Worm (Caenorhabditis elegans): ENCODE data around the gene K09C4.1.

The K09C4.1 gene

ce11 chrX:3280130-3280529, 18.6 kb upstream of the K09C4.1 start, which contains the start of gene K09C4.10:
Gene K09C4.10, minus strand, starts transcription at chrX:3280230.
- TF ChIP-seq pha-2 (tag; optimal IDR thresholded peaks at IDR 0.05): no peak
- no peak for TF ChIP-seq hlh-30 (tag; optimal IDR thresholded peaks at IDR 0.05; ENCODE audit: insufficient read depth)
- no peak for TF ChIP-seq nfya-1 (tag; optimal IDR thresholded peaks at IDR 0.05)
- no peak for TF ChIP-seq ttx-3 (tag; optimal IDR thresholded peaks at IDR 0.05)
- TF ChIP-seq ceh-30 (tag; optimal IDR thresholded peaks at IDR 0.05): no peak
- no peak for TF ChIP-seq tbx-7 (tag; optimal IDR thresholded peaks at IDR 0.05)
- TF ChIP-seq fkh-6 (tag; optimal IDR thresholded peaks at IDR 0.05): no peak
- no peak for TF ChIP-seq sox-2 (GFP tag; IDR thresholded peaks at IDR 0.05)
- TF ChIP-seq gmeb-2 (tag; optimal IDR thresholded peaks at IDR 0.05): no peak
- no peak for TF ChIP-seq unc-42 (tag; optimal IDR thresholded peaks at IDR 0.05)
- TF ChIP-seq ceh-34 (tag; optimal IDR thresholded peaks at IDR 0.05): no peak
- no peak for TF ChIP-seq lim-6 (tag; optimal IDR thresholded peaks at IDR 0.05)
- no peak for TF ChIP-seq unc-86 (tag; optimal IDR thresholded peaks at IDR 0.05)

- no peak for TF ChIP-seq mec-3 (tag; optimal IDR thresholded peaks at IDR 0.05; ENCODE audit: borderline replicate concordance)
- TF ChIP-seq zip-5 (tag; optimal IDR thresholded peaks at IDR 0.05): no peak
- TF ChIP-seq ref-2 (tag; optimal IDR thresholded peaks at IDR 0.05): no peak
- TF ChIP-seq T23F11.4 (GFP tag; optimal IDR thresholded peaks at IDR 0.05): no peak
- no peak for TF ChIP-seq pros-1 (tag; optimal IDR thresholded peaks at IDR 0.05)
- TF ChIP-seq ceh-19 (GFP tag; optimal IDR thresholded peaks at IDR 0.05): no peak
- TF ChIP-seq ceh-30 (tag; optimal IDR thresholded peaks at IDR 0.05): no peak
- no peak for TF ChIP-seq lim-6 (tag; optimal IDR thresholded peaks at IDR 0.05)
- TF ChIP-seq nhr-11 (tag; optimal IDR thresholded peaks at IDR 0.05): no peak
- TF ChIP-seq odd-2 (tag; optimal IDR thresholded peaks at IDR 0.05): no peak
- no peak for TF ChIP-seq rnt-1 (tag; optimal IDR thresholded peaks at IDR 0.05)
- no peak for TF ChIP-seq ceh-18 (tag; optimal IDR thresholded peaks at IDR 0.05)
- no peak for TF ChIP-seq nfya-1 (tag; optimal IDR thresholded peaks at IDR 0.05)
- TF ChIP-seq C38D4.7 (GFP tag; optimal IDR thresholded peaks at IDR 0.05): no peak
- TF ChIP-seq tbx-2 (tag; optimal IDR thresholded peaks at IDR 0.05): no peak
- no peak for TF ChIP-seq ceh-14 (tag; optimal IDR thresholded peaks at IDR 0.05)
Measured at ce11 chrX:3282306-3282705, 16.4 kb upstream of the K09C4.1 start, which contains the start of gene K09C4.5. Gene K09C4.5, plus strand, starts transcription at chrX:3282631.

ce11 chrX:3283189-3283588, 15.5 kb upstream of the K09C4.1 start:
- TF ChIP-seq elt-2 (tag; optimal IDR thresholded peaks at IDR 0.05) (peak; percentile 3), sdc-2 (tag; optimal IDR thresholded peaks at IDR 0.05) (no peak)

ce11 chrX:3284967-3285366, 13.7 kb upstream of the K09C4.1 start:
- TF ChIP-seq che-1 (tag; optimal IDR thresholded peaks at IDR 0.05) (no peak), pat-9 (tag; optimal IDR thresholded peaks at IDR 0.05) (no peak), pqm-1 (tag; optimal IDR thresholded peaks at IDR 0.05) (no peak), nhr-11 (tag; optimal IDR thresholded peaks at IDR 0.05) (no peak), ref-2 (tag; optimal IDR thresholded peaks at IDR 0.05) (no peak), T23F11.4 (GFP tag; optimal IDR thresholded peaks at IDR 0.05) (no peak), hlh-6 (tag; optimal IDR thresholded peaks at IDR 0.05) (no peak)

ce11 chrX:3285448-3285847, 13.2 kb upstream of the K09C4.1 start:
- TF ChIP-seq unc-86 (tag; optimal IDR thresholded peaks at IDR 0.05) (no peak), C38D4.7 (GFP tag; optimal IDR thresholded peaks at IDR 0.05) (no peak), F13H6.1 (tag; optimal IDR thresholded peaks at IDR 0.05) (no peak), eyg-1 (tag; optimal IDR thresholded peaks at IDR 0.05) (no peak), hlh-30 (tag; optimal IDR thresholded peaks at IDR 0.05; ENCODE audit: insufficient read depth) (no peak), pha-4 (tag; optimal IDR thresholded peaks at IDR 0.05) (no peak), elt-2 (tag; optimal IDR thresholded peaks at IDR 0.05) (no peak), odd-2 (tag; optimal IDR thresholded peaks at IDR 0.05) (no peak), lim-6 (tag; optimal IDR thresholded peaks at IDR 0.05) (no peak), unc-42 (tag; optimal IDR thresholded peaks at IDR 0.05) (no peak), ceh-34 (tag; optimal IDR thresholded peaks at IDR 0.05) (no peak), mec-3 (tag; optimal IDR thresholded peaks at IDR 0.05; ENCODE audit: borderline replicate concordance) (no peak), pqm-1 (tag; optimal IDR thresholded peaks at IDR 0.05) (no peak), fax-1 (tag; optimal IDR thresholded peaks at IDR 0.05) (no peak), pax-1 (tag; optimal IDR thresholded peaks at IDR 0.05) (no peak), ahr-1 (tag; optimal IDR thresholded peaks at IDR 0.05) (no peak), ceh-19 (GFP tag; optimal IDR thresholded peaks at IDR 0.05) (no peak), hlh-8 (tag; optimal IDR thresholded peaks at IDR 0.05) (no peak), sdc-2 (tag; optimal IDR thresholded peaks at IDR 0.05) (no peak), ceh-14 (tag; optimal IDR thresholded peaks at IDR 0.05) (no peak)
